Worm (Caenorhabditis elegans) whole organism, L4 larva: ENCODE data around the gene nlp-68.

Experiments
- F49E8.2 ChIP-seq: sonication (generic microtip); optimal IDR thresholded peaks from 2 replicates; lab custom pipeline; 2016; ENCODE audit warnings: missing compliant biosample characterization, mild to moderate bottlenecking, missing genetic modification characterization, borderline replicate concordance
- T26A8.4 ChIP-seq: fragments of 200-800 bp; sonication (Bioruptor generic); IDR thresholded peaks from 2 replicates; pipeline ENCODE4 v1.3.6; 2022; ENCODE audit warnings: missing genetic modification characterization, missing compliant biosample characterization
- Y5F2A.4 ChIP-seq: fragments of 200-800 bp; sonication (Bioruptor generic); optimal IDR thresholded peaks from 2 replicates; lab custom pipeline; 2018; ENCODE audit warnings: mild to moderate bottlenecking, missing genetic modification characterization, missing compliant biosample characterization
- Y75B8A.6 ChIP-seq: fragments of 200-800 bp; sonication (Bioruptor generic); IDR thresholded peaks from 2 replicates; pipeline ENCODE4 v1.3.6; 2022; ENCODE audit warnings: missing genetic modification reagents, missing genetic modification characterization, missing compliant biosample characterization
- ZK337.2 ChIP-seq: fragments of 200-800 bp; sonication (Bioruptor generic); IDR thresholded peaks from 2 replicates; pipeline ENCODE4 v1.3.6; 2022; ENCODE audit warnings: missing genetic modification reagents, missing genetic modification characterization, missing compliant biosample characterization
- arid-1 ChIP-seq: fragments of 200-800 bp; sonication (Bioruptor generic); conservative IDR thresholded peaks from 2 replicates; pipeline ENCODE4 v1.3.6; 2022; ENCODE audit warnings: missing genetic modification reagents, missing genetic modification characterization, missing compliant biosample characterization
- attf-4 ChIP-seq: sonication (generic microtip); optimal IDR thresholded peaks from 3 replicates; lab custom pipeline; 2017; ENCODE audit warnings: missing biosample characterization, missing genetic modification characterization
- ceh-82 ChIP-seq: sonication (generic microtip); optimal IDR thresholded peaks from 2 replicates; lab custom pipeline; 2017; ENCODE audit warnings: missing biosample characterization, missing genetic modification characterization
- ctbp-1 ChIP-seq: fragments of 200-800 bp; sonication (Bioruptor generic); IDR thresholded peaks from 2 replicates; pipeline ENCODE4 v1.3.6; 2022; ENCODE audit warnings: missing genetic modification reagents, missing genetic modification characterization, missing compliant biosample characterization
- daf-12 ChIP-seq: fragments of 150-350 bp; optimal IDR thresholded peaks from 2 replicates; lab custom pipeline; 2014; ENCODE audit warnings: missing biosample characterization, missing genetic modification reagents, missing genetic modification characterization
- daf-16 ChIP-seq, 3 experiments: sonication (generic microtip); optimal IDR thresholded peaks; 2 replicates each; lab custom pipeline; 2016 to 2017; ENCODE audit warnings: missing genetic modification characterization in 3 of 3, missing genetic modification reagents in 3 of 3, mild to moderate bottlenecking in 2 of 3, missing compliant biosample characterization in 2 of 3, missing biosample characterization in 1 of 3, moderate library complexity in 1 of 3
- daf-8 ChIP-seq: fragments of 200-800 bp; sonication (Bioruptor generic); IDR thresholded peaks from 2 replicates; pipeline ENCODE4 v1.3.6; 2022; ENCODE audit warnings: missing genetic modification characterization, missing compliant biosample characterization
- dpl-1 ChIP-seq: fragments of 150-350 bp; optimal IDR thresholded peaks from 2 replicates; lab custom pipeline; 2014; ENCODE audit warnings: missing biosample characterization, missing genetic modification reagents, missing genetic modification characterization
- dve-1 ChIP-seq: sonication (generic microtip); optimal IDR thresholded peaks from 2 replicates; lab custom pipeline; 2017; ENCODE audit warnings: antibody characterized with exemption, mild to moderate bottlenecking, missing genetic modification characterization, missing compliant biosample characterization; ENCODE audit not compliant: insufficient read depth
- egl-43 ChIP-seq: fragments of 200-800 bp; sonication (Bioruptor generic); IDR thresholded peaks from 2 replicates; pipeline ENCODE4 v1.3.6; 2022; ENCODE audit warnings: missing genetic modification reagents, missing genetic modification characterization, missing compliant biosample characterization
- fkh-10 ChIP-seq: fragments of 150-350 bp; optimal IDR thresholded peaks from 2 replicates; lab custom pipeline; 2014; ENCODE audit warnings: missing biosample characterization, missing genetic modification reagents, missing genetic modification characterization
- hlh-30 ChIP-seq: sonication (generic microtip); optimal IDR thresholded peaks from 2 replicates; lab custom pipeline; 2017; ENCODE audit warnings: antibody characterized with exemption, mild to moderate bottlenecking, missing genetic modification characterization, missing compliant biosample characterization; ENCODE audit not compliant: insufficient read depth
- jun-1 ChIP-seq: fragments of 150-350 bp; optimal IDR thresholded peaks from 2 replicates; lab custom pipeline; 2014; ENCODE audit warnings: missing biosample characterization, missing genetic modification reagents, missing genetic modification characterization
- lim-7 ChIP-seq: fragments of 200-800 bp; sonication (Bioruptor generic); IDR thresholded peaks from 2 replicates; pipeline ENCODE4 v1.3.6; 2022; ENCODE audit warnings: missing genetic modification characterization, missing compliant biosample characterization
- lin-13 ChIP-seq: fragments of 150-350 bp; optimal IDR thresholded peaks from 2 replicates; lab custom pipeline; 2014; ENCODE audit warnings: missing biosample characterization, missing genetic modification reagents, missing genetic modification characterization
- lin-29 ChIP-seq: fragments of 200-800 bp; sonication (Bioruptor generic); IDR thresholded peaks from 2 replicates; pipeline ENCODE4 v1.3.6; 2022; ENCODE audit warnings: missing genetic modification reagents, missing genetic modification characterization, missing compliant biosample characterization
- lir-3 ChIP-seq: sonication (generic microtip); optimal IDR thresholded peaks from 2 replicates; lab custom pipeline; 2016; ENCODE audit warnings: mild to moderate bottlenecking, missing genetic modification characterization, missing compliant biosample characterization
- madf-5 ChIP-seq, 2 experiments: fragments of 200-800 bp; sonication (Bioruptor generic); IDR thresholded peaks; 2 replicates each; pipeline ENCODE4 v1.3.6; 2022; ENCODE audit warnings: missing compliant biosample characterization in 2 of 2, missing genetic modification characterization in 2 of 2
- mdt-29 ChIP-seq: fragments of 200-800 bp; sonication (Bioruptor generic); IDR thresholded peaks from 2 replicates; pipeline ENCODE4 v1.3.6; 2022; ENCODE audit warnings: missing genetic modification reagents, missing genetic modification characterization, missing compliant biosample characterization
- mes-2 ChIP-seq: sonication (generic microtip); optimal IDR thresholded peaks from 2 replicates; lab custom pipeline; 2016; ENCODE audit warnings: missing genotype, mild to moderate bottlenecking, missing genetic modification characterization, missing compliant biosample characterization; ENCODE audit not compliant: poor library complexity, severe bottlenecking
- mxl-3 ChIP-seq: fragments of 200-800 bp; sonication (Bioruptor generic); optimal IDR thresholded peaks from 2 replicates; lab custom pipeline; 2018; ENCODE audit warnings: mild to moderate bottlenecking, missing genetic modification characterization, missing compliant biosample characterization
- nhr-102 ChIP-seq: sonication (generic microtip); optimal IDR thresholded peaks from 2 replicates; lab custom pipeline; 2016; ENCODE audit warnings: mild to moderate bottlenecking, missing genetic modification characterization, moderate library complexity, missing compliant biosample characterization
- nhr-11 ChIP-seq: fragments of 150-350 bp; optimal IDR thresholded peaks from 2 replicates; lab custom pipeline; 2014; ENCODE audit warnings: missing biosample characterization, missing genetic modification characterization
- nhr-111 ChIP-seq: fragments of 200-800 bp; sonication (Bioruptor generic); optimal IDR thresholded peaks from 2 replicates; lab custom pipeline; 2018; ENCODE audit warnings: mild to moderate bottlenecking, missing genetic modification characterization, missing compliant biosample characterization
- nhr-42 ChIP-seq: fragments of 200-800 bp; sonication (Bioruptor generic); IDR thresholded peaks from 2 replicates; pipeline ENCODE4 v1.3.6; 2022; ENCODE audit warnings: missing genetic modification characterization, missing compliant biosample characterization
- nhr-48 ChIP-seq: sonication (generic microtip); optimal IDR thresholded peaks from 2 replicates; lab custom pipeline; 2016; ENCODE audit warnings: mild to moderate bottlenecking, missing genetic modification characterization, missing compliant biosample characterization
- pha-4 ChIP-seq, 2 experiments: fragments of 150-350 bp in 1 of 2; fragments of 200-800 bp in 1 of 2; sonication (Bioruptor generic) in 1 of 2; IDR thresholded peaks in 1 of 2; optimal IDR thresholded peaks in 1 of 2; 2 replicates each; pipeline versions ENCODE4 v1.3.6 to Lab custom; 2014 to 2022; ENCODE audit warnings: missing genetic modification characterization in 2 of 2, missing genetic modification reagents in 2 of 2, missing biosample characterization in 1 of 2, missing compliant biosample characterization in 1 of 2
- php-3 ChIP-seq: fragments of 200-800 bp; sonication (Bioruptor generic); IDR thresholded peaks from 2 replicates; pipeline ENCODE4 v1.3.6; 2022; ENCODE audit warnings: missing genetic modification reagents, missing genetic modification characterization, missing compliant biosample characterization
- pqm-1 ChIP-seq: sonication (generic microtip); optimal IDR thresholded peaks from 2 replicates; lab custom pipeline; 2017; ENCODE audit warnings: missing biosample characterization, missing genetic modification characterization
- rbr-2 ChIP-seq: sonication (generic microtip); optimal IDR thresholded peaks from 2 replicates; lab custom pipeline; 2016; ENCODE audit warnings: missing genotype, missing genetic modification characterization, missing compliant biosample characterization
- sdz-12 ChIP-seq: fragments of 200-800 bp; sonication (Bioruptor generic); optimal IDR thresholded peaks from 2 replicates; lab custom pipeline; 2018; ENCODE audit warnings: mild to moderate bottlenecking, missing genetic modification characterization, missing compliant biosample characterization
- set-16 ChIP-seq: fragments of 200-800 bp; sonication (Bioruptor generic); IDR thresholded peaks from 2 replicates; pipeline ENCODE4 v1.3.6; 2022; ENCODE audit warnings: missing genetic modification reagents, missing genetic modification characterization, missing compliant biosample characterization
- tra-1 ChIP-seq: fragments of 200-800 bp; sonication (Bioruptor generic); IDR thresholded peaks from 2 replicates; pipeline ENCODE4 v1.3.6; 2022; ENCODE audit warnings: missing genetic modification reagents, missing genetic modification characterization, missing compliant biosample characterization
- unc-130 ChIP-seq: sonication (generic microtip); optimal IDR thresholded peaks from 2 replicates; lab custom pipeline; 2016; ENCODE audit warnings: missing genetic modification reagents, missing genetic modification characterization, missing compliant biosample characterization
- unc-62 ChIP-seq, 3 experiments: fragments of 150-350 bp in 1 of 3; sonication (generic microtip); optimal IDR thresholded peaks in 2 of 3; peaks in 1 of 3; 1 replicate in 1 of 3; 2 replicates in 2 of 3; lab custom pipeline; 2014 to 2017; ENCODE audit warnings: missing biosample characterization in 3 of 3, missing genetic modification characterization in 3 of 3, missing genetic modification reagents in 3 of 3, missing genotype in 1 of 3
- zip-2 ChIP-seq: fragments of 150-350 bp; optimal IDR thresholded peaks from 2 replicates; lab custom pipeline; 2014; ENCODE audit warnings: missing biosample characterization, missing genetic modification characterization
- ztf-7 ChIP-seq: fragments of 150-350 bp; optimal IDR thresholded peaks from 2 replicates; lab custom pipeline; 2014; ENCODE audit warnings: missing biosample characterization, missing genetic modification characterization

nlp-68 gene

ce11 chrIII:10533310-10533709 is 5.7 kb downstream of the nlp-68 start (continued):
- no peak for TF ChIP-seq Y75B8A.6 (GFP tag; lab: Robert Waterston, UW)
- no peak for TF ChIP-seq Y5F2A.4 (GFP tag; lab: Kevin White, UChicago)
- TF ChIP-seq daf-16 (GFP tag; optimal IDR thresholded peaks at IDR 0.05; lab: Kevin White, UChicago), result peak in 1 of 2 experiments; percentile 35
- TF ChIP-seq daf-16 (tag; optimal IDR thresholded peaks at IDR 0.05; lab: Kevin White, UChicago), result peak; percentile 87
- TF ChIP-seq lin-13 (GFP tag; lab: Kevin White, UChicago), result peak; percentile 71
- peak; percentile 7 for TF ChIP-seq rbr-2 (tag; lab: Kevin White, UChicago)
- 0 out of 2 replicates have a peak, but pooled peaks have one; percentile 40 for TF ChIP-seq mdt-29
- 0 out of 2 replicates have a peak, but pooled peaks have one; percentile 33 for TF ChIP-seq T26A8.4
- no peak for TF ChIP-seq attf-4
- no peak for TF ChIP-seq nhr-11 (tag; lab: Kevin White, UChicago)
- no peak for TF ChIP-seq zip-2
- TF ChIP-seq ctbp-1 (GFP tag; lab: Robert Waterston, UW), result no peak
- TF ChIP-seq tra-1, result peak; percentile 87
- no peak for TF ChIP-seq mes-2 (tag; lab: Kevin White, UChicago)
- TF ChIP-seq daf-8 (GFP tag; lab: Robert Waterston, UW), result no peak
- TF ChIP-seq sdz-12 (GFP tag; lab: Kevin White, UChicago), result no peak
- TF ChIP-seq lin-29 (GFP tag; lab: Robert Waterston, UW), result no peak
- no peak for TF ChIP-seq arid-1
- TF ChIP-seq nhr-102 (tag; lab: Kevin White, UChicago), result peak; percentile 44
- TF ChIP-seq madf-5 (GFP tag; IDR thresholded peaks at IDR 0.05; lab: Robert Waterston, UW), result no peak
- no peak for TF ChIP-seq lim-7 (GFP tag; lab: Robert Waterston, UW)
- no peak for TF ChIP-seq F49E8.2
- no peak for TF ChIP-seq daf-12 (tag; lab: Kevin White, UChicago)
- TF ChIP-seq ztf-7 (tag; lab: Kevin White, UChicago), result peak; percentile 6
- peak; percentile 28 for TF ChIP-seq dpl-1
- no peak for TF ChIP-seq unc-130 (GFP tag; lab: Kevin White, UChicago)
- peak; percentile 69 for TF ChIP-seq nhr-48 (tag; lab: Kevin White, UChicago)
- peak; percentile 85 for TF ChIP-seq hlh-30
- TF ChIP-seq fkh-10 (GFP tag; lab: Kevin White, UChicago), result no peak
- TF ChIP-seq jun-1 (tag; lab: Kevin White, UChicago), result peak; percentile 55
- TF ChIP-seq mxl-3, result peak; percentile 87
- TF ChIP-seq set-16 (GFP tag; lab: Robert Waterston, UW), result no peak
- peak; percentile 97 for TF ChIP-seq pqm-1
- TF ChIP-seq lir-3 (tag; lab: Kevin White, UChicago), result no peak
- no peak for TF ChIP-seq ceh-82 (tag; lab: Kevin White, UChicago)
- no peak for TF ChIP-seq egl-43 (GFP tag; lab: Robert Waterston, UW)
- TF ChIP-seq ZK337.2, result no peak
- peak; percentile 48 for TF ChIP-seq php-3 (GFP tag; lab: Robert Waterston, UW)
- TF ChIP-seq dve-1 (tag; lab: Kevin White, UChicago), result peak; percentile 86
- no peak for TF ChIP-seq nhr-111 (GFP tag; lab: Kevin White, UChicago)

- TF ChIP-seq pha-4 (GFP tag; IDR thresholded peaks at IDR 0.05; lab: Robert Waterston, UW) (no peak), pha-4 (tag; optimal IDR thresholded peaks at IDR 0.05; lab: Kevin White, UChicago) (no peak), unc-62 (GFP tag; optimal IDR thresholded peaks at IDR 0.05 in 1 of 2; lab: Kevin White, UChicago) (peak in 1 of 2 experiments; percentile 53), unc-62 (tag; optimal IDR thresholded peaks at IDR 0.05; lab: Kevin White, UChicago) (no peak), nhr-42 (GFP tag; lab: Robert Waterston, UW) (0 out of 2 replicates have a peak, but pooled peaks have one; percentile 37)
Measured at ce11 chrIII:10527446-10527845, 11.5 kb downstream of the nlp-68 start.
